Fruit fly (Drosophila melanogaster) whole organism, embryonic: ENCODE results near the gene CG13481.

Experiments used
- Abd-B ChIP-seq: fragments of 200-800 bp; sonication (Bioruptor generic); optimal IDR thresholded peaks from 2 replicates; lab custom pipeline; 2018; ENCODE audit warnings: missing biosample characterization, mild to moderate bottlenecking, missing genetic modification characterization, moderate library complexity
- B-H1 ChIP-seq: fragments of 200-800 bp; sonication (Bioruptor generic); IDR thresholded peaks from 3 replicates; pipeline ENCODE4 v1.3.6; 2022; ENCODE audit warnings: missing biosample characterization, missing genetic modification characterization
- BtbVII ChIP-seq: fragments of 200-800 bp; sonication (Bioruptor generic); optimal IDR thresholded peaks from 3 replicates; lab custom pipeline; 2017; ENCODE audit warnings: missing biosample characterization, mild to moderate bottlenecking, missing genetic modification characterization
- CG10267 ChIP-seq: fragments of 200-800 bp; sonication (Bioruptor generic); optimal IDR thresholded peaks from 2 replicates; lab custom pipeline; 2018; ENCODE audit warnings: missing biosample characterization, mild to moderate bottlenecking, missing genetic modification characterization, moderate library complexity
- CG11093 ChIP-seq: fragments of 200-800 bp; sonication (Bioruptor generic); IDR thresholded peaks from 3 replicates; pipeline ENCODE4 v1.3.6; 2022; ENCODE audit warnings: missing biosample characterization, missing genetic modification characterization
- CG11456 ChIP-seq: fragments of 200-800 bp; sonication (Bioruptor generic); IDR thresholded peaks from 3 replicates; pipeline ENCODE4 v1.3.6; 2022; ENCODE audit warnings: missing biosample characterization, missing genetic modification characterization
- CG11696 ChIP-seq: fragments of 200-800 bp; sonication (Bioruptor generic); IDR thresholded peaks from 2 replicates; pipeline ENCODE4 v1.3.6; 2022; ENCODE audit warnings: missing biosample characterization, missing genetic modification characterization
- CG12155 ChIP-seq: fragments of 200-800 bp; sonication (Bioruptor generic); optimal IDR thresholded peaks from 3 replicates; lab custom pipeline; 2016; ENCODE audit warnings: missing biosample characterization, missing genetic modification characterization
- CG12391 ChIP-seq: fragments of 200-800 bp; sonication (Bioruptor generic); optimal IDR thresholded peaks from 3 replicates; lab custom pipeline; 2018; ENCODE audit warnings: missing biosample characterization, mild to moderate bottlenecking, missing genetic modification characterization, moderate library complexity
- CG13296 ChIP-seq: fragments of 200-800 bp; sonication (Bioruptor generic); optimal IDR thresholded peaks from 3 replicates; lab custom pipeline; 2018; ENCODE audit warnings: missing biosample characterization, mild to moderate bottlenecking, missing genetic modification characterization
- CG14014 ChIP-seq: fragments of 200-800 bp; sonication (Bioruptor generic); IDR thresholded peaks from 2 replicates; pipeline ENCODE4 v1.3.6; 2022; ENCODE audit warnings: missing biosample characterization, missing genetic modification characterization
- CG14050 ChIP-seq: fragments of 200-800 bp; sonication (Bioruptor generic); IDR thresholded peaks from 3 replicates; pipeline ENCODE4 v1.3.6; 2022; ENCODE audit warnings: missing biosample characterization, missing genetic modification characterization
- CG14441 ChIP-seq: fragments of 200-800 bp; sonication (Bioruptor generic); IDR thresholded peaks from 2 replicates; pipeline ENCODE4 v1.3.6; 2022; ENCODE audit warnings: missing biosample characterization, missing genetic modification characterization
- CG15073 ChIP-seq: fragments of 200-800 bp; sonication (Bioruptor generic); optimal IDR thresholded peaks from 2 replicates; lab custom pipeline; 2016; ENCODE audit warnings: missing biosample characterization, missing genetic modification characterization
- CG15269 ChIP-seq: fragments of 200-800 bp; sonication (Bioruptor generic); optimal IDR thresholded peaks from 2 replicates; lab custom pipeline; 2018; ENCODE audit warnings: missing biosample characterization, mild to moderate bottlenecking, missing genetic modification characterization, moderate library complexity
- CG16813 ChIP-seq: fragments of 200-800 bp; sonication (Bioruptor generic); IDR thresholded peaks from 3 replicates; pipeline ENCODE4 v1.3.6; 2022; ENCODE audit warnings: missing biosample characterization, missing genetic modification characterization; ENCODE audit not compliant: partially characterized antibody
- CG17328 ChIP-seq: fragments of 200-800 bp; sonication (Bioruptor generic); IDR thresholded peaks from 2 replicates; pipeline ENCODE4 v1.3.6; 2022; ENCODE audit warnings: missing biosample characterization, missing genetic modification characterization
- CG17385 ChIP-seq: fragments of 200-800 bp; sonication (Bioruptor generic); optimal IDR thresholded peaks from 3 replicates; lab custom pipeline; 2018; ENCODE audit warnings: missing biosample characterization, mild to moderate bottlenecking, missing genetic modification characterization
- CG2712 ChIP-seq: fragments of 200-800 bp; optimal IDR thresholded peaks from 3 replicates; lab custom pipeline; 2019; ENCODE audit warnings: missing biosample characterization, mild to moderate bottlenecking, missing genetic modification characterization, moderate library complexity
- CG30403 ChIP-seq: fragments of 200-800 bp; sonication (Bioruptor generic); optimal IDR thresholded peaks from 3 replicates; lab custom pipeline; 2016; ENCODE audit warnings: missing biosample characterization, missing genetic modification characterization
- CG31441 ChIP-seq: fragments of 200-800 bp; sonication (Bioruptor generic); IDR thresholded peaks from 2 replicates; pipeline ENCODE4 v1.3.6; 2022; ENCODE audit warnings: missing biosample characterization, missing genetic modification characterization
- CG32772 ChIP-seq: fragments of 200-800 bp; sonication (Bioruptor generic); IDR thresholded peaks from 2 replicates; pipeline ENCODE4 v1.3.6; 2022; ENCODE audit warnings: missing biosample characterization, missing genetic modification characterization
- CG3281 ChIP-seq: fragments of 200-800 bp; sonication (Bioruptor generic); optimal IDR thresholded peaks from 3 replicates; lab custom pipeline; 2017; ENCODE audit warnings: missing biosample characterization, mild to moderate bottlenecking, missing genetic modification characterization
- CG4730 ChIP-seq: fragments of 200-800 bp; sonication (Bioruptor generic); IDR thresholded peaks from 2 replicates; pipeline ENCODE4 v1.3.6; 2022; ENCODE audit warnings: missing biosample characterization, missing genetic modification characterization
- CG6175 ChIP-seq: fragments of 200-800 bp; sonication (Bioruptor generic); IDR thresholded peaks from 3 replicates; pipeline ENCODE4 v1.3.6; 2022; ENCODE audit warnings: missing biosample characterization, missing genetic modification characterization
- CG6683 ChIP-seq: fragments of 200-800 bp; sonication (Bioruptor generic); optimal IDR thresholded peaks from 2 replicates; lab custom pipeline; 2017; ENCODE audit warnings: missing biosample characterization, mild to moderate bottlenecking, missing genetic modification characterization, missing genetic modification reagents
- CG6689 ChIP-seq: fragments of 200-800 bp; sonication (Bioruptor generic); IDR thresholded peaks from 2 replicates; pipeline ENCODE4 v1.3.6; 2022; ENCODE audit warnings: missing biosample characterization, missing genetic modification characterization
- CG7839 ChIP-seq: fragments of 200-800 bp; sonication (Bioruptor generic); optimal IDR thresholded peaks from 3 replicates; lab custom pipeline; 2018; ENCODE audit warnings: missing biosample characterization, mild to moderate bottlenecking, missing genetic modification characterization, moderate library complexity
- CHES-1-like ChIP-seq: fragments of 200-800 bp; sonication (Bioruptor generic); optimal IDR thresholded peaks from 2 replicates; lab custom pipeline; 2016; ENCODE audit warnings: missing biosample characterization, missing genetic modification characterization
- Dip2 ChIP-seq: fragments of 200-800 bp; sonication (Bioruptor generic); IDR thresholded peaks from 2 replicates; pipeline ENCODE4 v1.3.6; 2022; ENCODE audit warnings: missing biosample characterization, missing genetic modification characterization
- HLH54F ChIP-seq: fragments of 200-800 bp; sonication (Bioruptor generic); optimal IDR thresholded peaks from 3 replicates; lab custom pipeline; 2016; ENCODE audit warnings: missing biosample characterization, missing genetic modification characterization
- Hr3 ChIP-seq: fragments of 200-800 bp; sonication (Bioruptor generic); optimal IDR thresholded peaks from 3 replicates; lab custom pipeline; 2016; ENCODE audit warnings: missing biosample characterization, missing genetic modification characterization
- Hr39 ChIP-seq: fragments of >200 bp; optimal IDR thresholded peaks from 2 replicates; lab custom pipeline; 2017
- Nf-YA ChIP-seq: fragments of 200-800 bp; sonication (Bioruptor generic); IDR thresholded peaks from 2 replicates; pipeline ENCODE4 v1.3.6; 2022; ENCODE audit warnings: missing biosample characterization, missing genetic modification characterization
- NfI ChIP-seq: fragments of 200-800 bp; sonication (Bioruptor generic); optimal IDR thresholded peaks from 3 replicates; lab custom pipeline; 2018; ENCODE audit warnings: missing biosample characterization, mild to moderate bottlenecking, missing genetic modification characterization, moderate library complexity
- Ravus ChIP-seq: fragments of 200-800 bp; sonication (Bioruptor generic); IDR thresholded peaks from 2 replicates; pipeline ENCODE4 v1.3.6; 2022; ENCODE audit warnings: missing biosample characterization, missing genetic modification characterization
- ab ChIP-seq: fragments of 200-800 bp; sonication (Bioruptor generic); optimal IDR thresholded peaks from 2 replicates; lab custom pipeline; 2016; ENCODE audit warnings: missing biosample characterization, missing genetic modification characterization
- bsh ChIP-seq, 2 experiments: fragments of 200-800 bp; sonication (Bioruptor generic); optimal IDR thresholded peaks; 2 replicates each; lab custom pipeline; 2017 to 2018; ENCODE audit warnings: mild to moderate bottlenecking in 2 of 2, missing biosample characterization in 2 of 2, missing genetic modification characterization in 2 of 2, moderate library complexity in 1 of 2
- dmrt11E ChIP-seq: fragments of 200-800 bp; sonication (Bioruptor generic); optimal IDR thresholded peaks from 3 replicates; lab custom pipeline; 2018; ENCODE audit warnings: missing biosample characterization, mild to moderate bottlenecking, missing genetic modification characterization, moderate library complexity
- dmrt99B ChIP-seq: fragments of 200-800 bp; sonication (Bioruptor generic); optimal IDR thresholded peaks from 2 replicates; lab custom pipeline; 2018; ENCODE audit warnings: missing biosample characterization, mild to moderate bottlenecking, missing genetic modification characterization, moderate library complexity
- gfzf ChIP-seq: fragments of 200-800 bp; sonication (Bioruptor generic); optimal IDR thresholded peaks from 2 replicates; lab custom pipeline; 2016; ENCODE audit warnings: missing biosample characterization, mild to moderate bottlenecking, missing genetic modification characterization, moderate library complexity
- grn ChIP-seq: fragments of 200-800 bp; sonication (Bioruptor generic); optimal IDR thresholded peaks from 3 replicates; lab custom pipeline; 2017; ENCODE audit warnings: missing biosample characterization, missing genetic modification characterization
- gsb-n ChIP-seq: fragments of 200-800 bp; sonication (Bioruptor generic); optimal IDR thresholded peaks from 3 replicates; lab custom pipeline; 2018; ENCODE audit warnings: missing biosample characterization, mild to moderate bottlenecking, missing genetic modification characterization
- kay ChIP-seq: fragments of 200-800 bp; sonication (Bioruptor generic); optimal IDR thresholded peaks from 2 replicates; lab custom pipeline; 2016; ENCODE audit warnings: missing biosample characterization, missing genetic modification characterization
- pros ChIP-seq: fragments of 200-800 bp; sonication (Bioruptor generic); optimal IDR thresholded peaks from 3 replicates; lab custom pipeline; 2019; ENCODE audit warnings: missing biosample characterization, mild to moderate bottlenecking, missing genetic modification characterization, moderate library complexity
- repo ChIP-seq: fragments of 200-800 bp; sonication (Bioruptor generic); optimal IDR thresholded peaks from 2 replicates; lab custom pipeline; 2016; ENCODE audit warnings: missing biosample characterization, missing genetic modification characterization
- run ChIP-seq: fragments of 200-800 bp; sonication (Bioruptor generic); optimal IDR thresholded peaks from 3 replicates; lab custom pipeline; 2018; ENCODE audit warnings: missing biosample characterization, mild to moderate bottlenecking, missing genetic modification characterization
- scrt ChIP-seq: fragments of 200-800 bp; sonication (Bioruptor generic); optimal IDR thresholded peaks from 2 replicates; lab custom pipeline; 2018; ENCODE audit warnings: missing biosample characterization, mild to moderate bottlenecking, missing genetic modification characterization, moderate library complexity
- sna ChIP-seq: fragments of 200-800 bp; sonication (Bioruptor generic); IDR thresholded peaks from 2 replicates; pipeline ENCODE4 v1.3.6; 2022; ENCODE audit warnings: missing biosample characterization, missing genetic modification characterization; ENCODE audit not compliant: partially characterized antibody
- trem ChIP-seq: fragments of 200-800 bp; optimal IDR thresholded peaks from 3 replicates; lab custom pipeline; 2019; ENCODE audit warnings: missing biosample characterization, mild to moderate bottlenecking, missing genetic modification characterization, moderate library complexity

The CG13481 gene

DNA sequence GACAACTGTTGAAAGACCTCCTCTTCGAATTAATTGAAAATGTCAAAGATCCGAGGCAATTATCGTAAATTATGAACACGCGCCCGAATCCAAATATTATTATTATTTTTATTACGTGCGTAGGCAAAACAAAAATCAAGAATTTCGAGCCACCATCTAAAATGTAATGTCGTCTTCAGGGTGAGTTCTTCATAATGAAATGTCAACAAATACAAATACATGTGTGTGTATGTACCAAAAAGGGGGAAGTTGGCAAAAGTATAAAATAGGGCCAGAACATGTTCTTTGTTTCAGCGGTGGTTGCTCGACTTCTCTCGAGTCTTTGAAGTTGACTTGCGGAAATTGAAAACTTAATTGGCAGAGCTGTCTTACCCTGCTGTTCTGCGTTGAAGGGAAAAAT lies 43.2 kb downstream of the CG13481 start:
- no peak for TF ChIP-seq CG6175 (GFP tag; lab: Robert Waterston, UW)
- no peak for TF ChIP-seq kay (GFP tag; lab: Kevin White, UChicago)
- TF ChIP-seq CG12391 (tag; lab: Kevin White, UChicago), result no peak
- TF ChIP-seq CG7839 (tag; lab: Kevin White, UChicago), result no peak
- no peak for TF ChIP-seq CG13296 (GFP tag; lab: Kevin White, UChicago)
- TF ChIP-seq HLH54F (GFP tag; lab: Kevin White, UChicago), result no peak
- TF ChIP-seq scrt (GFP tag; lab: Kevin White, UChicago), result peak; percentile 10
- TF ChIP-seq pros (GFP tag; lab: Kevin White, UChicago), result peak; percentile 69

DNA sequence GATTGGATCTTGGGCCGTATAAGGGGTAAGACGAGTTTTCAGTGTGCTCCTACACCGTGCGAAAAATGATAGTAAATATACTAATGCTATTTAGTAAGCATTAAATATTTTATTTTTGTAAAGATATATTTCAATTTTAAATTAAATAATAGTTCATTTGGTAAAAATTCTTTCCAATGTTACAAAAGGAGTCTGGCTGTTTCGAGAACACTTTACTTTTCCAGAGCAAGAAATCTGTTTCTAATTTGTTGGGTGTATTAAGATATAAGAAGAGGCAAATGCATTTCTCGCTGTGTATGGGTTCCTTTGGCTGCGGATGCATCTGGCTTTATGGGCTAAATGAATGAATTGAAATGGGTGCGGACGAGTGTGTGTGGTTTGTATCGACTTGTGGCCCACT lies 44.2 kb downstream of the CG13481 start:
- no peak for TF ChIP-seq CG14014
- 0 out of 3 replicates have a peak, but pooled peaks have one; percentile 37 for TF ChIP-seq CG11093 (GFP tag; lab: Robert Waterston, UW)
- TF ChIP-seq Hr39 (lab: Kevin White, UChicago), result no peak
- no peak for TF ChIP-seq CG15073 (GFP tag; lab: Kevin White, UChicago)
- TF ChIP-seq CG11696 (GFP tag; lab: Robert Waterston, UW), result no peak
- peak; percentile 31 for TF ChIP-seq CG3281 (GFP tag; lab: Kevin White, UChicago)
- TF ChIP-seq CG16813 (GFP tag; lab: Robert Waterston, UW), result no peak
- peak; percentile 60 for TF ChIP-seq CG10267 (tag; lab: Kevin White, UChicago)
- TF ChIP-seq B-H1, result no peak
- no peak for TF ChIP-seq grn (GFP tag; lab: Kevin White, UChicago)
- TF ChIP-seq CG31441 (GFP tag; lab: Robert Waterston, UW), result peak; percentile 83
- TF ChIP-seq trem (tag; lab: Kevin White, UChicago), result peak; percentile 54
- TF ChIP-seq CG11456, result no peak
- peak; percentile 5 for TF ChIP-seq CG12155 (GFP tag; lab: Kevin White, UChicago)
- no peak for TF ChIP-seq CHES-1-like
- peak; percentile 65 for TF ChIP-seq dmrt11E (tag; lab: Kevin White, UChicago)
- no peak for TF ChIP-seq repo (GFP tag; lab: Kevin White, UChicago)
- peak; percentile 70 for TF ChIP-seq gsb-n (tag; lab: Kevin White, UChicago)
- peak; percentile 47 for TF ChIP-seq NfI (GFP tag; lab: Kevin White, UChicago)
- no peak for TF ChIP-seq Nf-YA
- TF ChIP-seq BtbVII, result peak; percentile 15
- TF ChIP-seq CG2712 (tag; lab: Kevin White, UChicago), result peak; percentile 82
- peak; percentile 29 for TF ChIP-seq Hr3 (GFP tag; lab: Kevin White, UChicago)
- TF ChIP-seq CG6689, result peak; percentile 62
- no peak for TF ChIP-seq Dip2 (GFP tag; lab: Robert Waterston, UW)
- TF ChIP-seq bsh (GFP tag; optimal IDR thresholded peaks at IDR 0.05; lab: Kevin White, UChicago), result peak in 1 of 2 experiments; percentile 84
- no peak for TF ChIP-seq CG6683 (GFP tag; lab: Kevin White, UChicago)
- TF ChIP-seq ab (GFP tag; lab: Kevin White, UChicago), result no peak
- peak; percentile 52 for TF ChIP-seq CG17385 (GFP tag; lab: Kevin White, UChicago)
- TF ChIP-seq gfzf (GFP tag; lab: Kevin White, UChicago), result no peak
- TF ChIP-seq CG30403 (GFP tag; lab: Kevin White, UChicago), result peak; percentile 62
- no peak for TF ChIP-seq Ravus (GFP tag; lab: Robert Waterston, UW)
- TF ChIP-seq CG14441 (GFP tag; lab: Robert Waterston, UW), result no peak
- no peak for TF ChIP-seq CG14050 (GFP tag; lab: Robert Waterston, UW)
- peak; percentile 45; the same call in 1 of the 2 replicates for TF ChIP-seq CG17328 (GFP tag; lab: Robert Waterston, UW)
- TF ChIP-seq run (tag; lab: Kevin White, UChicago), result peak; percentile 34
- TF ChIP-seq CG15269 (tag; lab: Kevin White, UChicago), result peak; percentile 64
- TF ChIP-seq sna (GFP tag; lab: Robert Waterston, UW), result no peak
- TF ChIP-seq CG4730, result peak; percentile 46
- TF ChIP-seq dmrt99B (tag; lab: Kevin White, UChicago), result peak; percentile 72
- no peak; the same call in 1 of the 2 replicates for TF ChIP-seq CG32772 (GFP tag; lab: Robert Waterston, UW)
- TF ChIP-seq Abd-B (GFP tag; lab: Kevin White, UChicago), result peak; percentile 57
